Worm (Caenorhabditis elegans) whole organism, L1 larva: ENCODE measurements around the gene grd-10.
A peak's percentile ranks its signal among the peaks of the same experiment; 100 is the strongest.
"Not testable (repeated sequence)": the region's sequence is repeated elsewhere in the genome, so short reads cannot be mapped to it uniquely, and the experiment has no call there.

Experiments
- C16A3.4 ChIP-seq: fragments of 150-350 bp; optimal IDR thresholded peaks from 2 replicates; lab custom pipeline; 2014; ENCODE audit warnings: missing biosample characterization, missing genetic modification characterization
- Y116A8C.19 ChIP-seq: sonication (generic microtip); optimal IDR thresholded peaks from 2 replicates; lab custom pipeline; 2016; ENCODE audit warnings: missing compliant biosample characterization, missing genetic modification characterization, borderline replicate concordance
- aha-1 ChIP-seq: fragments of 150-350 bp; optimal IDR thresholded peaks from 2 replicates; lab custom pipeline; 2014; ENCODE audit warnings: missing biosample characterization, missing genetic modification characterization
- alr-1 ChIP-seq: fragments of 200-800 bp; sonication (Bioruptor generic); optimal IDR thresholded peaks from 2 replicates; lab custom pipeline; 2018; ENCODE audit warnings: borderline replicate concordance, mild to moderate bottlenecking, missing genetic modification characterization, missing compliant biosample characterization
- aly-2 ChIP-seq: fragments of 150-350 bp; optimal IDR thresholded peaks from 2 replicates; lab custom pipeline; 2014; ENCODE audit warnings: missing biosample characterization, missing genetic modification characterization
- ama-1 ChIP-seq: fragments of 150-350 bp; optimal IDR thresholded peaks from 2 replicates; lab custom pipeline; 2014
- ceh-8 ChIP-seq: fragments of 200-800 bp; sonication (Bioruptor generic); optimal IDR thresholded peaks from 2 replicates; lab custom pipeline; 2018; ENCODE audit warnings: mild to moderate bottlenecking, missing genetic modification characterization, moderate library complexity, missing compliant biosample characterization
- ceh-82 ChIP-seq, 3 experiments: fragments of 150-350 bp in 1 of 3; sonication (generic microtip) in 2 of 3; optimal IDR thresholded peaks; 2 replicates each; lab custom pipeline; 2014 to 2017; ENCODE audit warnings: missing biosample characterization in 3 of 3, missing genetic modification characterization in 3 of 3
- ceh-88 ChIP-seq: fragments of 200-800 bp; sonication (Bioruptor generic); IDR thresholded peaks from 2 replicates; pipeline ENCODE4 v1.3.6; 2022; ENCODE audit warnings: missing genetic modification characterization, missing compliant biosample characterization
- ceh-90 ChIP-seq: sonication (generic microtip); optimal IDR thresholded peaks from 2 replicates; lab custom pipeline; 2016; ENCODE audit warnings: missing genetic modification characterization, missing compliant biosample characterization
- dpl-1 ChIP-seq, 3 experiments: fragments of 150-350 bp in 2 of 3; sonication (generic microtip) in 1 of 3; optimal IDR thresholded peaks; 2 replicates each; lab custom pipeline; 2014 to 2017; ENCODE audit warnings: missing biosample characterization in 3 of 3, missing genetic modification characterization in 3 of 3, missing genetic modification reagents in 3 of 3
- dsc-1 ChIP-seq: sonication (generic microtip); optimal IDR thresholded peaks from 2 replicates; lab custom pipeline; 2016; ENCODE audit warnings: mild to moderate bottlenecking, missing genetic modification characterization, missing compliant biosample characterization
- egl-13 ChIP-seq: sonication (generic microtip); optimal IDR thresholded peaks from 2 replicates; lab custom pipeline; 2016; ENCODE audit warnings: missing genotype, missing genetic modification reagents, missing genetic modification characterization, missing compliant biosample characterization
- egl-27 ChIP-seq, 2 experiments: fragments of 150-350 bp in 1 of 2; sonication (generic microtip); optimal IDR thresholded peaks; 3 replicates each; lab custom pipeline; 2017 to 2018; ENCODE audit warnings: missing biosample characterization in 2 of 2, missing genetic modification characterization in 2 of 2, missing genetic modification reagents in 2 of 2
- elt-2 ChIP-seq: sonication (generic microtip); optimal IDR thresholded peaks from 2 replicates; lab custom pipeline; 2016; ENCODE audit warnings: missing genetic modification characterization, mild to moderate bottlenecking, inconsistent platforms, missing compliant biosample characterization, missing genetic modification reagents
- elt-3 ChIP-seq, 6 experiments: fragments of 150-350 bp in 1 of 6; sonication (generic microtip); optimal IDR thresholded peaks; 2 replicates each; lab custom pipeline; 2017 to 2018; ENCODE audit warnings: missing biosample characterization in 6 of 6, missing genetic modification characterization in 6 of 6, inconsistent platforms in 1 of 6
- fos-1 ChIP-seq: fragments of 150-350 bp; optimal IDR thresholded peaks from 2 replicates; lab custom pipeline; 2014; ENCODE audit warnings: missing biosample characterization, missing genetic modification characterization
- hlh-4 ChIP-seq: sonication (generic microtip); optimal IDR thresholded peaks from 2 replicates; lab custom pipeline; 2016; ENCODE audit warnings: mild to moderate bottlenecking, missing genetic modification characterization, missing compliant biosample characterization
- hpl-2 ChIP-seq: fragments of 150-350 bp; optimal IDR thresholded peaks from 2 replicates; lab custom pipeline; 2014; ENCODE audit warnings: missing biosample characterization, missing genetic modification reagents, missing genetic modification characterization
- irx-1 ChIP-seq: sonication (generic microtip); optimal IDR thresholded peaks from 2 replicates; lab custom pipeline; 2016; ENCODE audit warnings: missing genetic modification characterization, missing compliant biosample characterization
- isw-1 ChIP-seq: fragments of 200-800 bp; sonication (Bioruptor generic); IDR thresholded peaks from 2 replicates; pipeline ENCODE4 v1.3.6; 2022; ENCODE audit warnings: missing genetic modification characterization, missing compliant biosample characterization
- lin-15B ChIP-seq: fragments of 150-350 bp; sonication (generic microtip); optimal IDR thresholded peaks from 3 replicates; lab custom pipeline; 2014; ENCODE audit warnings: missing biosample characterization, missing genetic modification characterization
- lsy-2 ChIP-seq, 2 experiments: fragments of 150-350 bp; optimal IDR thresholded peaks; 2 replicates each; lab custom pipeline; 2014; ENCODE audit warnings: missing biosample characterization in 2 of 2, missing genetic modification characterization in 2 of 2
- mdl-1 ChIP-seq, 2 experiments: fragments of 150-350 bp; optimal IDR thresholded peaks; 2 replicates each; lab custom pipeline; 2014 to 2017; ENCODE audit warnings: missing biosample characterization in 2 of 2, missing genetic modification characterization in 2 of 2, inconsistent platforms in 1 of 2
- mep-1 ChIP-seq: fragments of 150-350 bp; optimal IDR thresholded peaks from 2 replicates; lab custom pipeline; 2014; ENCODE audit warnings: missing biosample characterization, missing genetic modification characterization
- nhr-11 ChIP-seq: fragments of 150-350 bp; optimal IDR thresholded peaks from 2 replicates; lab custom pipeline; 2014; ENCODE audit warnings: missing biosample characterization, missing genetic modification characterization
- nhr-12 ChIP-seq: sonication (generic microtip); optimal IDR thresholded peaks from 2 replicates; lab custom pipeline; 2017; ENCODE audit warnings: missing biosample characterization, missing genetic modification characterization
- nhr-19 ChIP-seq: fragments of 200-800 bp; sonication (Bioruptor generic); conservative IDR thresholded peaks from 2 replicates; pipeline ENCODE4 v1.3.6; 2022; ENCODE audit warnings: missing genetic modification characterization, missing compliant biosample characterization
- nhr-20 ChIP-seq: sonication (generic microtip); optimal IDR thresholded peaks from 2 replicates; lab custom pipeline; 2016; ENCODE audit warnings: mild to moderate bottlenecking, missing genetic modification characterization, missing compliant biosample characterization
- nhr-237 ChIP-seq: fragments of 150-350 bp; optimal IDR thresholded peaks from 2 replicates; lab custom pipeline; 2014; ENCODE audit warnings: missing biosample characterization, missing genetic modification characterization
- nhr-28 ChIP-seq: fragments of 150-350 bp; optimal IDR thresholded peaks from 2 replicates; lab custom pipeline; 2014; ENCODE audit warnings: missing biosample characterization, missing genetic modification characterization
- nhr-47 ChIP-seq: sonication (generic microtip); optimal IDR thresholded peaks from 2 replicates; lab custom pipeline; 2016; ENCODE audit warnings: mild to moderate bottlenecking, missing genetic modification characterization, moderate library complexity, missing compliant biosample characterization
- nhr-85 ChIP-seq: sonication (generic microtip); peaks from one replicate; lab custom pipeline; 2016; ENCODE audit warnings: missing genetic modification characterization, inconsistent platforms, missing compliant biosample characterization
- pqm-1 ChIP-seq: sonication (generic microtip); optimal IDR thresholded peaks from 3 replicates; lab custom pipeline; 2017; ENCODE audit warnings: missing biosample characterization, missing genetic modification characterization
- rnt-1 ChIP-seq: sonication (generic microtip); optimal IDR thresholded peaks from 2 replicates; lab custom pipeline; 2016; ENCODE audit warnings: mild to moderate bottlenecking, missing genetic modification characterization, moderate library complexity, missing compliant biosample characterization
- skn-1 ChIP-seq: fragments of 150-350 bp; optimal IDR thresholded peaks from 2 replicates; lab custom pipeline; 2014; ENCODE audit warnings: missing biosample characterization, missing genetic modification characterization
- swsn-7 ChIP-seq: sonication (generic microtip); optimal IDR thresholded peaks from 2 replicates; lab custom pipeline; 2016; ENCODE audit warnings: missing genetic modification characterization, missing compliant biosample characterization
- tbx-2 ChIP-seq: sonication (generic microtip); optimal IDR thresholded peaks from 2 replicates; lab custom pipeline; 2016; ENCODE audit warnings: missing genetic modification characterization, missing compliant biosample characterization
- unc-98 ChIP-seq: fragments of 200-800 bp; sonication (Bioruptor generic); IDR thresholded peaks from 2 replicates; pipeline ENCODE4 v1.3.6; 2022; ENCODE audit warnings: missing genetic modification characterization, missing compliant biosample characterization
- xbp-1 ChIP-seq: sonication (generic microtip); optimal IDR thresholded peaks from 2 replicates; lab custom pipeline; 2016; ENCODE audit warnings: missing genetic modification characterization, missing compliant biosample characterization
- zip-4 ChIP-seq: fragments of 200-800 bp; sonication (Bioruptor generic); optimal IDR thresholded peaks from 2 replicates; lab custom pipeline; 2018; ENCODE audit warnings: mild to moderate bottlenecking, missing genetic modification characterization, moderate library complexity, missing compliant biosample characterization
- ztf-11 ChIP-seq, 2 experiments: sonication (generic microtip); optimal IDR thresholded peaks; 2 replicates each; lab custom pipeline; 2016 to 2017; ENCODE audit warnings: missing genetic modification characterization in 2 of 2, missing biosample characterization in 1 of 2, missing compliant biosample characterization in 1 of 2

Gene grd-10

ce11 chrIV:3440848-3441247 lies at the start of gene grd-10:
TSS of gene grd-10 (plus strand) at chrIV:3441055.
- peak; percentile 91 for TF ChIP-seq nhr-85 (tag; lab: Kevin White, UChicago)
- no peak for TF ChIP-seq hpl-2 (GFP tag; lab: Kevin White, UChicago)
- peak; percentile 33 for TF ChIP-seq nhr-20 (tag; lab: Kevin White, UChicago)

- not testable (repeated sequence) for TF ChIP-seq fos-1 (tag; lab: Kevin White, UChicago); aha-1; ztf-11 (tag; optimal IDR thresholded peaks at IDR 0.05; lab: Kevin White, UChicago)
These were observed 46.8 kb upstream of the grd-10 start, which contains the start of gene C04C3.4 for ce11 chrIV:3394066-3394465. TSS of gene C04C3.4 (plus strand) at chrIV:3394366.

- no peak for TF ChIP-seq irx-1
- TF ChIP-seq swsn-7 (tag; lab: Kevin White, UChicago), result no peak
These were observed 45.3 kb upstream of the grd-10 start, which contains the start of gene C04C3.14 for ce11 chrIV:3395581-3395980. TSS of gene C04C3.14 (plus strand) at chrIV:3395881.

ce11 chrIV:3398078-3398477 lies 42.8 kb upstream of the grd-10 start:
- TF ChIP-seq egl-27 (tag; optimal IDR thresholded peaks at IDR 0.05; lab: Kevin White, UChicago), result no peak
- TF ChIP-seq mep-1 (tag; lab: Kevin White, UChicago), result no peak
- no peak for TF ChIP-seq swsn-7 (tag; lab: Kevin White, UChicago)
- TF ChIP-seq dsc-1, result no peak
- no peak for TF ChIP-seq aly-2 (tag; lab: Kevin White, UChicago)
- no peak for TF ChIP-seq ceh-88 (GFP tag; lab: Robert Waterston, UW)
- TF ChIP-seq rnt-1 (tag; lab: Kevin White, UChicago), result no peak
- TF ChIP-seq irx-1, result no peak
- no peak for TF ChIP-seq ama-1 (lab: Kevin White, UChicago)
- no peak for TF ChIP-seq ceh-8 (GFP tag; lab: Kevin White, UChicago)
- TF ChIP-seq zip-4, result no peak
- TF ChIP-seq ceh-90 (tag; lab: Kevin White, UChicago), result no peak
- TF ChIP-seq nhr-85 (tag; lab: Kevin White, UChicago), result no peak
- no peak for TF ChIP-seq Y116A8C.19 (tag; lab: Kevin White, UChicago)
- TF ChIP-seq unc-98 (GFP tag; lab: Robert Waterston, UW), result no peak
- TF ChIP-seq elt-2, result no peak
- no peak for TF ChIP-seq C16A3.4 (tag; lab: Kevin White, UChicago)

ce11 chrIV:3399015-3399722 lies 41.7 kb upstream of the grd-10 start, which contains the start of the genes dyf-3 and pdhb-1:
TSS of gene dyf-3 (minus strand) at chrIV:3399231.
TSS of gene pdhb-1 (plus strand) at chrIV:3399672.
- TF ChIP-seq ceh-82 (tag; optimal IDR thresholded peaks at IDR 0.05; lab: Kevin White, UChicago) (peak in 1 of 3 experiments; percentile 48), fos-1 (tag; lab: Kevin White, UChicago) (no peak), tbx-2 (tag; lab: Kevin White, UChicago) (peak; percentile 41), zip-4 (no peak), nhr-47 (tag; lab: Kevin White, UChicago) (no peak), irx-1 (no peak), elt-2 (no peak), alr-1 (no peak), pqm-1 (tag; lab: Kevin White, UChicago) (no peak), nhr-12 (tag; lab: Kevin White, UChicago) (no peak), swsn-7 (tag; lab: Kevin White, UChicago) (no peak), egl-13 (tag; lab: Kevin White, UChicago) (no peak), skn-1 (no peak), dpl-1 (GFP tag; optimal IDR thresholded peaks at IDR 0.05; lab: Kevin White, UChicago) (peak; percentile 37 to 56 (median 48)), mdl-1 (tag; optimal IDR thresholded peaks at IDR 0.05; lab: Kevin White, UChicago) (peak in 1 of 2 experiments; percentile 37), nhr-11 (tag; lab: Kevin White, UChicago) (no peak), nhr-237 (tag; lab: Kevin White, UChicago) (no peak), xbp-1 (tag; lab: Kevin White, UChicago) (peak; percentile 10), lsy-2 (tag; optimal IDR thresholded peaks at IDR 0.05; lab: Kevin White, UChicago) (peak; percentile 88 to 97), nhr-19 (GFP tag; lab: Robert Waterston, UW) (no peak), unc-98 (GFP tag; lab: Robert Waterston, UW) (no peak), dsc-1 (peak; percentile 16), elt-3 (tag; optimal IDR thresholded peaks at IDR 0.05; lab: Kevin White, UChicago) (no peak), ceh-8 (GFP tag; lab: Kevin White, UChicago) (no peak), nhr-28 (tag; lab: Kevin White, UChicago) (no peak), lin-15B (tag; lab: Kevin White, UChicago) (no peak), aha-1 (no peak), Y116A8C.19 (tag; lab: Kevin White, UChicago) (no peak), isw-1 (GFP tag; lab: Robert Waterston, UW) (no peak), hlh-4 (tag; lab: Kevin White, UChicago) (no peak)
